Worm (Caenorhabditis elegans) whole organism, L2 larva: ENCODE data around the gene vps-24.

Experiments used
- C34F6.9 ChIP-seq: fragments of 150-350 bp; optimal IDR thresholded peaks from 2 replicates; lab custom pipeline; 2014; ENCODE audit warnings: missing biosample characterization, missing genetic modification characterization
- R02D3.7 ChIP-seq: fragments of 150-350 bp; optimal IDR thresholded peaks from 2 replicates; lab custom pipeline; 2014; ENCODE audit warnings: missing biosample characterization, missing genetic modification characterization
- Y55F3AM.14 ChIP-seq: fragments of 200-800 bp; sonication (Bioruptor generic); optimal IDR thresholded peaks from 2 replicates; lab custom pipeline; 2018; ENCODE audit warnings: mild to moderate bottlenecking, missing genetic modification characterization, missing compliant biosample characterization
- ZK546.5 ChIP-seq: sonication (generic microtip); optimal IDR thresholded peaks from 2 replicates; lab custom pipeline; 2017; ENCODE audit warnings: missing biosample characterization, missing genetic modification characterization
- blmp-1 ChIP-seq: sonication (generic microtip); optimal IDR thresholded peaks from 2 replicates; lab custom pipeline; 2017; ENCODE audit warnings: missing genetic modification characterization, mild to moderate bottlenecking, missing compliant biosample characterization, antibody characterized with exemption, moderate library complexity; ENCODE audit not compliant: insufficient read depth
- ceh-16 ChIP-seq: fragments of 150-350 bp; optimal IDR thresholded peaks from 2 replicates; lab custom pipeline; 2014; ENCODE audit warnings: missing biosample characterization, missing genetic modification characterization
- egl-27 ChIP-seq: sonication (generic microtip); optimal IDR thresholded peaks from 3 replicates; lab custom pipeline; 2017; ENCODE audit warnings: missing biosample characterization, missing genetic modification reagents, missing genetic modification characterization
- elt-1 ChIP-seq: fragments of 150-350 bp; optimal IDR thresholded peaks from 2 replicates; lab custom pipeline; 2014; ENCODE audit warnings: missing biosample characterization, missing genetic modification characterization
- fos-1 ChIP-seq: fragments of 150-350 bp; optimal IDR thresholded peaks from 2 replicates; lab custom pipeline; 2014; ENCODE audit warnings: missing biosample characterization, missing genetic modification characterization
- lin-11 ChIP-seq: fragments of 150-350 bp; sonication (generic microtip); optimal IDR thresholded peaks from 2 replicates; lab custom pipeline; 2014; ENCODE audit warnings: missing biosample characterization, missing genetic modification characterization, inconsistent platforms, mixed read lengths
- lin-13 ChIP-seq: fragments of 150-350 bp; optimal IDR thresholded peaks from 2 replicates; lab custom pipeline; 2014; ENCODE audit warnings: missing biosample characterization, missing genetic modification reagents, missing genetic modification characterization
- lin-39 ChIP-seq: fragments of 150-350 bp; optimal IDR thresholded peaks from 2 replicates; lab custom pipeline; 2014; ENCODE audit warnings: missing biosample characterization, missing genetic modification reagents, missing genetic modification characterization
- mab-5 ChIP-seq: fragments of 150-350 bp; optimal IDR thresholded peaks from 2 replicates; lab custom pipeline; 2014; ENCODE audit warnings: missing biosample characterization, missing genetic modification characterization
- mbf-1 ChIP-seq: sonication (generic microtip); optimal IDR thresholded peaks from 2 replicates; lab custom pipeline; 2017; ENCODE audit warnings: missing biosample characterization, missing genetic modification characterization
- mdl-1 ChIP-seq, 2 experiments: fragments of 150-350 bp in 1 of 2; sonication (generic microtip) in 1 of 2; optimal IDR thresholded peaks; 2 replicates each; lab custom pipeline; 2017; ENCODE audit warnings: missing biosample characterization in 2 of 2, missing genetic modification characterization in 2 of 2
- nhr-129 ChIP-seq: fragments of 150-350 bp; optimal IDR thresholded peaks from 2 replicates; lab custom pipeline; 2014; ENCODE audit warnings: missing biosample characterization, missing genetic modification characterization
- nhr-23 ChIP-seq: fragments of 150-350 bp; optimal IDR thresholded peaks from 2 replicates; lab custom pipeline; 2014; ENCODE audit warnings: missing biosample characterization, missing genetic modification reagents, missing genetic modification characterization
- nhr-237 ChIP-seq: fragments of 150-350 bp; optimal IDR thresholded peaks from 2 replicates; lab custom pipeline; 2014; ENCODE audit warnings: missing biosample characterization, missing genetic modification characterization
- nhr-25 ChIP-seq: fragments of 150-350 bp; sonication (generic microtip); optimal IDR thresholded peaks from 3 replicates; lab custom pipeline; 2014; ENCODE audit warnings: missing biosample characterization, missing genetic modification characterization
- nhr-77 ChIP-seq: fragments of 150-350 bp; optimal IDR thresholded peaks from 2 replicates; lab custom pipeline; 2014; ENCODE audit warnings: missing biosample characterization, missing genetic modification characterization
- peb-1 ChIP-seq: fragments of 150-350 bp; optimal IDR thresholded peaks from 2 replicates; lab custom pipeline; 2014; ENCODE audit warnings: missing biosample characterization, missing genetic modification characterization
- sem-4 ChIP-seq: fragments of 150-350 bp; optimal IDR thresholded peaks from 2 replicates; lab custom pipeline; 2014; ENCODE audit warnings: missing biosample characterization, missing genetic modification reagents, missing genetic modification characterization
- sma-3 ChIP-seq: sonication (generic microtip); optimal IDR thresholded peaks from 2 replicates; lab custom pipeline; 2016; ENCODE audit warnings: missing genetic modification reagents, missing genetic modification characterization, missing compliant biosample characterization
- sma-9 ChIP-seq, 2 experiments: fragments of 150-350 bp in 1 of 2; sonication (generic microtip) in 1 of 2; optimal IDR thresholded peaks; 2 replicates each; lab custom pipeline; 2014 to 2016; ENCODE audit warnings: missing genetic modification characterization in 2 of 2, mild to moderate bottlenecking in 1 of 2, missing biosample characterization in 1 of 2, missing compliant biosample characterization in 1 of 2, missing genetic modification reagents in 1 of 2, moderate library complexity in 1 of 2
- snpc-4 ChIP-seq: fragments of 150-350 bp; optimal IDR thresholded peaks from 2 replicates; lab custom pipeline; 2014; ENCODE audit warnings: missing biosample characterization, missing genetic modification characterization
- unc-39 ChIP-seq: fragments of 150-350 bp; optimal IDR thresholded peaks from 2 replicates; lab custom pipeline; 2014; ENCODE audit warnings: missing biosample characterization, missing genetic modification characterization
- unc-55 ChIP-seq: fragments of 150-350 bp; sonication (generic microtip); optimal IDR thresholded peaks from 3 replicates; lab custom pipeline; 2014; ENCODE audit warnings: missing biosample characterization, missing genetic modification reagents, missing genetic modification characterization
- zag-1 ChIP-seq: fragments of 150-350 bp; optimal IDR thresholded peaks from 2 replicates; lab custom pipeline; 2014; ENCODE audit warnings: missing biosample characterization, missing genetic modification characterization
- ztf-1 ChIP-seq: fragments of 200-800 bp; sonication (Bioruptor generic); conservative IDR thresholded peaks from 2 replicates; pipeline ENCODE4 v1.3.6; 2022; ENCODE audit warnings: missing genetic modification characterization, missing compliant biosample characterization
- ztf-11 ChIP-seq: sonication (generic microtip); optimal IDR thresholded peaks from 2 replicates; lab custom pipeline; 2017; ENCODE audit warnings: missing biosample characterization, missing genetic modification characterization
- ztf-4 ChIP-seq: fragments of 150-350 bp; optimal IDR thresholded peaks from 2 replicates; lab custom pipeline; 2014; ENCODE audit warnings: missing biosample characterization, missing genetic modification characterization

Gene vps-24

ce11 chrII:4985961-4986503 is 7.8 kb upstream of the vps-24 start:
- no peak for TF ChIP-seq fos-1 (tag; lab: Kevin White, UChicago)
- TF ChIP-seq nhr-129, result peak; percentile 40
- peak; percentile 32 for TF ChIP-seq nhr-25 (tag; lab: Kevin White, UChicago)
- peak; percentile 58 for TF ChIP-seq ceh-16
- peak; percentile 49 for TF ChIP-seq sma-9 (GFP tag; optimal IDR thresholded peaks at IDR 0.05; lab: Kevin White, UChicago)
- TF ChIP-seq sma-9 (tag; optimal IDR thresholded peaks at IDR 0.05; lab: Kevin White, UChicago), result no peak

ce11 chrII:4986664-4987063 is 7.1 kb upstream of the vps-24 start:
- TF ChIP-seq C34F6.9 (tag; lab: Kevin White, UChicago), result no peak
- no peak for TF ChIP-seq ztf-1 (GFP tag; lab: Robert Waterston, UW)
- no peak for TF ChIP-seq snpc-4 (tag; lab: Kevin White, UChicago)
- no peak for TF ChIP-seq nhr-25 (tag; lab: Kevin White, UChicago)
- no peak for TF ChIP-seq unc-39 (tag; lab: Kevin White, UChicago)
- no peak for TF ChIP-seq ZK546.5 (tag; lab: Kevin White, UChicago)

- TF ChIP-seq sem-4 (tag; lab: Kevin White, UChicago), result no peak
Observed at ce11 chrII:4987257-4987656, 6.5 kb upstream of the vps-24 start.

- TF ChIP-seq nhr-77 (no peak), ZK546.5 (tag; lab: Kevin White, UChicago) (no peak), peb-1 (tag; lab: Kevin White, UChicago) (no peak), C34F6.9 (tag; lab: Kevin White, UChicago) (no peak), ztf-1 (GFP tag; lab: Robert Waterston, UW) (no peak), elt-1 (no peak), zag-1 (no peak), sma-9 (GFP tag; optimal IDR thresholded peaks at IDR 0.05; lab: Kevin White, UChicago) (no peak), sma-9 (tag; optimal IDR thresholded peaks at IDR 0.05; lab: Kevin White, UChicago) (no peak), ztf-11 (tag; lab: Kevin White, UChicago) (no peak), sma-3 (no peak), unc-55 (GFP tag; lab: Kevin White, UChicago) (no peak), lin-13 (GFP tag; lab: Kevin White, UChicago) (no peak), ztf-4 (tag; lab: Kevin White, UChicago) (no peak), mbf-1 (tag; lab: Kevin White, UChicago) (no peak), mab-5 (tag; lab: Kevin White, UChicago) (no peak)
Observed at ce11 chrII:4989802-4990201, 4.0 kb upstream of the vps-24 start, which contains the start of gene T27F7.12. Gene T27F7.12, plus strand, starts transcription at chrII:4990102.

- TF ChIP-seq ceh-16 (no peak), blmp-1 (no peak), R02D3.7 (tag; lab: Kevin White, UChicago) (no peak), Y55F3AM.14 (no peak), nhr-23 (tag; lab: Kevin White, UChicago) (no peak), lin-39 (tag; lab: Kevin White, UChicago) (no peak), lin-11 (tag; lab: Kevin White, UChicago) (no peak), sem-4 (tag; lab: Kevin White, UChicago) (no peak), sma-3 (no peak), nhr-237 (tag; lab: Kevin White, UChicago) (no peak), mdl-1 (tag; optimal IDR thresholded peaks at IDR 0.05; lab: Kevin White, UChicago) (no peak), nhr-129 (no peak), egl-27 (tag; lab: Kevin White, UChicago) (no peak), ZK546.5 (tag; lab: Kevin White, UChicago) (no peak)
- TF ChIP-seq, all 48 proteins: peak for 0
Observed at ce11 chrII:4992977-4993376, 821 bp upstream of the vps-24 start, which contains the start of gene pigb-1. Gene pigb-1, minus strand, starts transcription at chrII:4993077.

- TF ChIP-seq C34F6.9 (tag; lab: Kevin White, UChicago) (peak; percentile 35), nhr-129 (peak; percentile 31), blmp-1 (no peak), zag-1 (no peak), sem-4 (tag; lab: Kevin White, UChicago) (no peak)
Observed at ce11 chrII:4994939-4995338, 1.1 kb downstream of the vps-24 start, which contains the start of gene rnh-1.0. Gene rnh-1.0, plus strand, starts transcription at chrII:4995327.
